Fruit fly (Drosophila melanogaster) S2 (cell line): Measurements from ENCODE around the gene Pak3.

ENCODE experiments used
- CG8478 ChIP-seq: fragments of >200 bp; optimal IDR thresholded peaks from 2 replicates; lab custom pipeline; 2018
- CTCF ChIP-seq, 2 experiments: fragments of >200 bp; optimal IDR thresholded peaks; 2 replicates each; lab custom pipeline; 2018

dm6 chr3R:16434599-16434998, 19.0 kb downstream of the Pak3 start, which contains the start of gene CG14881:
- TF ChIP-seq CG8478 (lab: Kevin White, UChicago) (no peak), CTCF (optimal IDR thresholded peaks at IDR 0.05; lab: Kevin White, UChicago) (no peak)
